Worm (Caenorhabditis elegans): ENCODE results near the gene R02F11.11.

DNA sequence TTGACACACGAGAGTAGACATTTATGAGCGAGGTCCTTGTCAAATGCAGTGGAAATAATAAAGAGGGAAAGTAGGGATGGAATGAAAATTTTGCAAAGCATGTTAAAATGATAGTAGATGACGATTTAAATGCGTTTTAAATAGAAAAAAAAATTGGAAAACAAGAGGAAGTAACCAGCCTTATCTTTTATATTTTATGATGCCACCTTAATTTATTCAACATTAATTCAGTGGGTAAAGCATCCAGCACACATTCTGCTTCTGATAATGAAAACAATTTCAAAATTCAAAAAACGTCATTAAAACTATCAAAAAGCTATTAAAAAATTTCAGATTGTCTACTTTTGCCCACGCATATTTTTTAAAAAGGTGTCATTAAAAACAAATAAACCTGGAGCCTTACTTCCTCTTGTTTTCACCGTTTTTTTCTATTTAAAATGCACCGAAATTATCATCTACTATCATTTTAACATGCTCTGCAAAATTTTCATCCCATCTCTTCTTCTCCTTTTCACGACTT lies 6.3 kb upstream of the R02F11.11 start, which contains the start of the genes Y60C6A.2 and Y60C6A.3:
- TF ChIP-seq W03F9.2 (tag; optimal IDR thresholded peaks at IDR 0.05) = no peak
- TF ChIP-seq dao-5 (tag; optimal IDR thresholded peaks at IDR 0.05) = no peak
- no peak for TF ChIP-seq him-1 (tag; optimal IDR thresholded peaks at IDR 0.05)
